Fruit fly (Drosophila melanogaster) whole organism, embryonic: ENCODE measurements around the gene CG33511.
A peak's percentile ranks its signal among the peaks of the same experiment; 100 is the strongest.

ENCODE experiments used
- Bteb2 ChIP-seq: fragments of 200-800 bp; sonication (Bioruptor generic); optimal IDR thresholded peaks from 2 replicates; lab custom pipeline; 2016; ENCODE audit warnings: missing biosample characterization, missing genetic modification characterization
- CG10654 ChIP-seq: fragments of 200-800 bp; sonication (Bioruptor generic); optimal IDR thresholded peaks from 2 replicates; lab custom pipeline; 2016; ENCODE audit warnings: missing biosample characterization, missing genetic modification characterization
- CG11093 ChIP-seq: fragments of 200-800 bp; sonication (Bioruptor generic); IDR thresholded peaks from 3 replicates; pipeline ENCODE4 v1.3.6; 2022; ENCODE audit warnings: missing biosample characterization, missing genetic modification characterization
- CG11723 ChIP-seq: fragments of 200-800 bp; sonication (Bioruptor generic); optimal IDR thresholded peaks from 2 replicates; lab custom pipeline; 2017; ENCODE audit warnings: missing biosample characterization, mild to moderate bottlenecking, missing genetic modification characterization
- CG13296 ChIP-seq: fragments of 200-800 bp; sonication (Bioruptor generic); optimal IDR thresholded peaks from 3 replicates; lab custom pipeline; 2018; ENCODE audit warnings: missing biosample characterization, mild to moderate bottlenecking, missing genetic modification characterization
- CG14860 ChIP-seq: fragments of 200-800 bp; sonication (Bioruptor generic); IDR thresholded peaks from 3 replicates; pipeline ENCODE4 v1.3.6; 2022; ENCODE audit warnings: missing biosample characterization, missing genetic modification characterization; ENCODE audit not compliant: partially characterized antibody
- CG17568 ChIP-seq: fragments of 200-800 bp; sonication (Bioruptor generic); optimal IDR thresholded peaks from 2 replicates; lab custom pipeline; 2018; ENCODE audit warnings: missing biosample characterization, mild to moderate bottlenecking, missing genetic modification characterization, moderate library complexity
- CG18262 ChIP-seq: fragments of 200-800 bp; optimal IDR thresholded peaks from 3 replicates; lab custom pipeline; 2019; ENCODE audit warnings: missing biosample characterization, mild to moderate bottlenecking, missing genetic modification characterization, moderate library complexity
- CG1832 ChIP-seq: fragments of 200-800 bp; sonication (Bioruptor generic); optimal IDR thresholded peaks from 2 replicates; lab custom pipeline; 2017; ENCODE audit warnings: missing biosample characterization, mild to moderate bottlenecking, missing genetic modification characterization, inconsistent platforms
- CG33213 ChIP-seq: fragments of 200-800 bp; sonication (Bioruptor generic); optimal IDR thresholded peaks from 3 replicates; lab custom pipeline; 2016; ENCODE audit warnings: missing biosample characterization, missing genetic modification characterization
- CG4404 ChIP-seq: fragments of 200-800 bp; sonication (Bioruptor generic); IDR thresholded peaks from 2 replicates; pipeline ENCODE4 v1.3.6; 2022; ENCODE audit warnings: missing biosample characterization, missing genetic modification characterization
- CG6175 ChIP-seq: fragments of 200-800 bp; sonication (Bioruptor generic); IDR thresholded peaks from 3 replicates; pipeline ENCODE4 v1.3.6; 2022; ENCODE audit warnings: missing biosample characterization, missing genetic modification characterization
- CG6689 ChIP-seq: fragments of 200-800 bp; sonication (Bioruptor generic); IDR thresholded peaks from 2 replicates; pipeline ENCODE4 v1.3.6; 2022; ENCODE audit warnings: missing biosample characterization, missing genetic modification characterization
- CG6791 ChIP-seq: fragments of 200-800 bp; sonication (Bioruptor generic); IDR thresholded peaks from 3 replicates; pipeline ENCODE4 v1.3.6; 2022; ENCODE audit warnings: missing biosample characterization, missing genetic modification characterization; ENCODE audit not compliant: partially characterized antibody
- CG7928 ChIP-seq: fragments of 200-800 bp; sonication (Bioruptor generic); optimal IDR thresholded peaks from 2 replicates; lab custom pipeline; 2017; ENCODE audit warnings: missing biosample characterization, mild to moderate bottlenecking, missing genetic modification characterization
- CG9817 ChIP-seq: fragments of 200-800 bp; sonication (Bioruptor generic); optimal IDR thresholded peaks from 2 replicates; lab custom pipeline; 2018; ENCODE audit warnings: missing biosample characterization, mild to moderate bottlenecking, missing genetic modification characterization, moderate library complexity
- CTCF ChIP-seq: fragments of 200-800 bp; sonication (Bioruptor generic); optimal IDR thresholded peaks from 2 replicates; lab custom pipeline; 2017; ENCODE audit warnings: missing biosample characterization, mild to moderate bottlenecking, missing genetic modification characterization, moderate library complexity
- Deaf1 ChIP-seq: fragments of 200-800 bp; optimal IDR thresholded peaks from 3 replicates; lab custom pipeline; 2019; ENCODE audit warnings: missing biosample characterization, mild to moderate bottlenecking, missing genetic modification characterization, moderate library complexity
- Dref ChIP-seq: fragments of 200-800 bp; sonication (Bioruptor generic); IDR thresholded peaks from 2 replicates; pipeline ENCODE4 v1.3.6; 2022; ENCODE audit warnings: missing biosample characterization, missing genetic modification characterization
- Elba2 ChIP-seq: fragments of 200-800 bp; sonication (Bioruptor generic); optimal IDR thresholded peaks from 3 replicates; lab custom pipeline; 2016; ENCODE audit warnings: missing biosample characterization, missing genetic modification characterization
- Fer2 ChIP-seq: fragments of 200-800 bp; sonication (Bioruptor generic); optimal IDR thresholded peaks from 2 replicates; lab custom pipeline; 2018; ENCODE audit warnings: missing biosample characterization, mild to moderate bottlenecking, missing genetic modification characterization, moderate library complexity
- HLHmδ ChIP-seq: fragments of 200-800 bp; sonication (Bioruptor generic); optimal IDR thresholded peaks from 2 replicates; lab custom pipeline; 2018; ENCODE audit warnings: missing biosample characterization, mild to moderate bottlenecking, missing genetic modification characterization, moderate library complexity
- Hsf ChIP-seq: fragments of 200-800 bp; sonication (Bioruptor generic); optimal IDR thresholded peaks from 3 replicates; lab custom pipeline; 2016; ENCODE audit warnings: missing biosample characterization, missing genetic modification characterization
- Lim3 ChIP-seq: fragments of 200-800 bp; sonication (Bioruptor generic); IDR thresholded peaks from 2 replicates; pipeline ENCODE4 v1.3.6; 2022; ENCODE audit warnings: missing biosample characterization, missing genetic modification characterization
- Oaz ChIP-seq: fragments of 200-800 bp; sonication (Bioruptor generic); IDR thresholded peaks from 2 replicates; pipeline ENCODE4 v1.3.6; 2022; ENCODE audit warnings: missing biosample characterization, missing genetic modification characterization
- Ssrp ChIP-seq: fragments of 200-800 bp; sonication (Bioruptor generic); optimal IDR thresholded peaks from 2 replicates; lab custom pipeline; 2018; ENCODE audit warnings: missing biosample characterization, mild to moderate bottlenecking, missing genetic modification characterization, moderate library complexity
- ash1 ChIP-seq: fragments of 200-800 bp; sonication (Bioruptor generic); optimal IDR thresholded peaks from 2 replicates; lab custom pipeline; 2018; ENCODE audit warnings: missing biosample characterization, mild to moderate bottlenecking, missing genetic modification characterization
- ato ChIP-seq: fragments of 200-800 bp; sonication (Bioruptor generic); IDR thresholded peaks from 2 replicates; pipeline ENCODE4 v1.3.6; 2022; ENCODE audit warnings: missing biosample characterization, missing genetic modification characterization; ENCODE audit not compliant: partially characterized antibody
- cato ChIP-seq: fragments of 200-800 bp; sonication (Bioruptor generic); optimal IDR thresholded peaks from 2 replicates; lab custom pipeline; 2016; ENCODE audit warnings: missing biosample characterization, missing genetic modification characterization, borderline replicate concordance
- crc ChIP-seq: fragments of 200-800 bp; sonication (Bioruptor generic); optimal IDR thresholded peaks from 2 replicates; lab custom pipeline; 2016; ENCODE audit warnings: missing biosample characterization, missing genetic modification characterization
- crp ChIP-seq, 2 experiments: fragments of 200-800 bp; sonication (Bioruptor generic); optimal IDR thresholded peaks; 2 replicates in 1 of 2; 3 replicates in 1 of 2; lab custom pipeline; 2017; ENCODE audit warnings: missing biosample characterization in 2 of 2, missing genetic modification characterization in 2 of 2, mild to moderate bottlenecking in 1 of 2, moderate library complexity in 1 of 2
- cwo ChIP-seq: fragments of 200-800 bp; sonication (Bioruptor generic); optimal IDR thresholded peaks from 3 replicates; lab custom pipeline; 2017; ENCODE audit warnings: missing biosample characterization, missing genetic modification characterization, mild to moderate bottlenecking, moderate library complexity, missing genetic modification reagents
- dimm ChIP-seq: fragments of 200-800 bp; sonication (Bioruptor generic); IDR thresholded peaks from 2 replicates; pipeline ENCODE4 v1.3.6; 2022; ENCODE audit warnings: missing biosample characterization, missing genetic modification characterization
- dysf ChIP-seq: fragments of 200-800 bp; sonication (Bioruptor generic); IDR thresholded peaks from 3 replicates; pipeline ENCODE4 v1.3.6; 2022; ENCODE audit warnings: missing biosample characterization, missing genetic modification characterization
- exex ChIP-seq: fragments of 200-800 bp; sonication (Bioruptor generic); optimal IDR thresholded peaks from 4 replicates; lab custom pipeline; 2018; ENCODE audit warnings: missing biosample characterization, mild to moderate bottlenecking, missing genetic modification characterization, moderate library complexity
- fd64A ChIP-seq: fragments of 200-800 bp; sonication (Bioruptor generic); optimal IDR thresholded peaks from 3 replicates; lab custom pipeline; 2018; ENCODE audit warnings: missing biosample characterization, mild to moderate bottlenecking, missing genetic modification characterization
- grn ChIP-seq: fragments of 200-800 bp; sonication (Bioruptor generic); optimal IDR thresholded peaks from 3 replicates; lab custom pipeline; 2017; ENCODE audit warnings: missing biosample characterization, missing genetic modification characterization
- gsb-n ChIP-seq: fragments of 200-800 bp; sonication (Bioruptor generic); optimal IDR thresholded peaks from 3 replicates; lab custom pipeline; 2018; ENCODE audit warnings: missing biosample characterization, mild to moderate bottlenecking, missing genetic modification characterization
- gt ChIP-seq: fragments of 200-800 bp; sonication (Bioruptor generic); IDR thresholded peaks from 2 replicates; pipeline ENCODE4 v1.3.6; 2022; ENCODE audit warnings: missing biosample characterization, missing genetic modification characterization
- lmd ChIP-seq: fragments of 200-800 bp; sonication (Bioruptor generic); IDR thresholded peaks from 2 replicates; pipeline ENCODE4 v1.3.6; 2022; ENCODE audit warnings: missing biosample characterization, missing genetic modification characterization
- mld ChIP-seq: fragments of 200-800 bp; sonication (Bioruptor generic); IDR thresholded peaks from 3 replicates; pipeline ENCODE4 v1.3.6; 2022; ENCODE audit warnings: missing biosample characterization, missing genetic modification characterization; ENCODE audit not compliant: partially characterized antibody
- onecut ChIP-seq: fragments of 200-800 bp; sonication (Bioruptor generic); IDR thresholded peaks from 2 replicates; pipeline ENCODE4 v1.3.6; 2022; ENCODE audit warnings: missing biosample characterization, missing genetic modification characterization
- pita ChIP-seq: fragments of 200-800 bp; sonication (Bioruptor generic); optimal IDR thresholded peaks from 2 replicates; lab custom pipeline; 2017; ENCODE audit warnings: missing biosample characterization, mild to moderate bottlenecking, missing genetic modification characterization
- pnt ChIP-seq: fragments of 200-800 bp; sonication (Bioruptor generic); optimal IDR thresholded peaks from 3 replicates; lab custom pipeline; 2016; ENCODE audit warnings: missing biosample characterization, missing genetic modification characterization
- shn ChIP-seq: fragments of 200-800 bp; sonication (Bioruptor generic); optimal IDR thresholded peaks from 3 replicates; lab custom pipeline; 2016; ENCODE audit warnings: missing biosample characterization, missing genetic modification characterization
- stwl ChIP-seq: fragments of 200-800 bp; sonication (Bioruptor generic); optimal IDR thresholded peaks from 3 replicates; lab custom pipeline; 2018; ENCODE audit warnings: missing biosample characterization, mild to moderate bottlenecking, missing genetic modification characterization, moderate library complexity
- tin ChIP-seq: fragments of 200-800 bp; sonication (Bioruptor generic); optimal IDR thresholded peaks from 3 replicates; lab custom pipeline; 2016; ENCODE audit warnings: missing biosample characterization, missing genetic modification characterization
- tll ChIP-seq, 2 experiments: fragments of 200-800 bp in 1 of 2; fragments of >200 bp in 1 of 2; sonication (Bioruptor generic) in 1 of 2; optimal IDR thresholded peaks; 2 replicates each; lab custom pipeline; 2017 to 2019; ENCODE audit warnings: missing biosample characterization in 2 of 2, missing genetic modification characterization in 2 of 2, mild to moderate bottlenecking in 1 of 2, moderate library complexity in 1 of 2
- ttk ChIP-seq: fragments of 200-800 bp; sonication (Bioruptor generic); IDR thresholded peaks from 2 replicates; pipeline ENCODE4 v2.1.2; 2022; ENCODE audit warnings: missing biosample characterization, missing genetic modification characterization
- tup ChIP-seq: fragments of 200-800 bp; sonication (Bioruptor generic); optimal IDR thresholded peaks from 2 replicates; lab custom pipeline; 2016; ENCODE audit warnings: missing biosample characterization, mild to moderate bottlenecking, missing genetic modification characterization, moderate library complexity
- yki ChIP-seq: fragments of >200 bp; optimal IDR thresholded peaks from 3 replicates; lab custom pipeline; 2018

Gene CG33511

dm6 chr2L:21052783-21053463, 29.4 kb downstream of the CG33511 start, which contains the start of gene Itgbn (continued):
- no peak for TF ChIP-seq crc
- no peak for TF ChIP-seq pita (GFP tag; lab: Kevin White, UChicago)
- no peak for TF ChIP-seq shn (GFP tag; lab: Kevin White, UChicago)
- no peak for TF ChIP-seq yki (lab: Kevin White, UChicago)
- no peak for TF ChIP-seq Ssrp (tag; lab: Kevin White, UChicago)
- TF ChIP-seq CG14860 (GFP tag; lab: Robert Waterston, UW) = no peak
- no peak for TF ChIP-seq gsb-n (tag; lab: Kevin White, UChicago)
- TF ChIP-seq grn (GFP tag; lab: Kevin White, UChicago) = peak; percentile 71
- TF ChIP-seq Deaf1 (tag; lab: Kevin White, UChicago) = no peak
- no peak for TF ChIP-seq dimm (GFP tag; lab: Robert Waterston, UW)
- no peak for TF ChIP-seq fd64A (GFP tag; lab: Kevin White, UChicago)
- TF ChIP-seq Fer2 = no peak
- TF ChIP-seq CG13296 = no peak
- no peak for TF ChIP-seq Lim3 (GFP tag; lab: Robert Waterston, UW)
- no peak for TF ChIP-seq tin (GFP tag; lab: Kevin White, UChicago)
- no peak for TF ChIP-seq CG11723 (GFP tag; lab: Kevin White, UChicago)
- peak; percentile 45 for TF ChIP-seq cwo (GFP tag; lab: Kevin White, UChicago)
- TF ChIP-seq tll (GFP tag; optimal IDR thresholded peaks at IDR 0.05; lab: Kevin White, UChicago) = peak; percentile 28
- peak; percentile 61 for TF ChIP-seq exex
- TF ChIP-seq CG11093 = no peak
- no peak for TF ChIP-seq CTCF (GFP tag; lab: Kevin White, UChicago)
- no peak for TF ChIP-seq CG6791 (GFP tag; lab: Robert Waterston, UW)
- no peak for TF ChIP-seq ttk (GFP tag; lab: Robert Waterston, UW)
- no peak for TF ChIP-seq cato (GFP tag; lab: Kevin White, UChicago)
- TF ChIP-seq ato (GFP tag; lab: Robert Waterston, UW) = no peak
- TF ChIP-seq lmd (GFP tag; lab: Robert Waterston, UW) = no peak
- TF ChIP-seq crp (GFP tag; optimal IDR thresholded peaks at IDR 0.05; lab: Kevin White, UChicago) = no peak
- TF ChIP-seq Oaz (GFP tag; lab: Robert Waterston, UW) = no peak
- TF ChIP-seq HLHmδ (GFP tag; lab: Kevin White, UChicago) = no peak
- TF ChIP-seq CG33213 (GFP tag; lab: Kevin White, UChicago) = no peak
- no peak for TF ChIP-seq pnt (GFP tag; lab: Kevin White, UChicago)
- TF ChIP-seq CG10654 (GFP tag; lab: Kevin White, UChicago) = no peak
- no peak for TF ChIP-seq CG6175 (GFP tag; lab: Robert Waterston, UW)
- TF ChIP-seq CG7928 (GFP tag; lab: Kevin White, UChicago) = no peak
- no peak for TF ChIP-seq CG4404 (GFP tag; lab: Robert Waterston, UW)
- TF ChIP-seq onecut = no peak
- TF ChIP-seq tup (GFP tag; lab: Kevin White, UChicago) = no peak
- TF ChIP-seq Hsf (GFP tag; lab: Kevin White, UChicago) = no peak
- TF ChIP-seq dysf (GFP tag; lab: Robert Waterston, UW) = no peak
- TF ChIP-seq gt = no peak
- TF ChIP-seq Bteb2 (GFP tag; lab: Kevin White, UChicago) = no peak
- TF ChIP-seq Dref (GFP tag; lab: Robert Waterston, UW) = no peak
- no peak for TF ChIP-seq CG17568
- TF ChIP-seq CG18262 (tag; lab: Kevin White, UChicago) = no peak
- no peak for TF ChIP-seq Elba2 (GFP tag; lab: Kevin White, UChicago)
- no peak for TF ChIP-seq stwl
- TF ChIP-seq ash1 (GFP tag; lab: Kevin White, UChicago) = no peak
- no peak for TF ChIP-seq CG6689 (GFP tag; lab: Robert Waterston, UW)
- TF ChIP-seq CG9817 (tag; lab: Kevin White, UChicago) = no peak
- 0 out of 3 replicates have a peak, but pooled peaks have one; percentile 10 for TF ChIP-seq mld
- TF ChIP-seq CG1832 = peak; percentile 44
